Worm (Caenorhabditis elegans) whole organism, L4/young adult: Measurements from ENCODE around the gene F35E8.13.

Source experiments
- W03F9.2 ChIP-seq: fragments of 150-350 bp; optimal IDR thresholded peaks from 2 replicates; lab custom pipeline; 2014; ENCODE audit warnings: missing biosample characterization, missing genetic modification characterization
- him-1 ChIP-seq: sonication (generic microtip); optimal IDR thresholded peaks from 2 replicates; lab custom pipeline; 2016; ENCODE audit warnings: missing genotype, missing genetic modification reagents, missing genetic modification characterization, missing compliant biosample characterization

- TF ChIP-seq him-1 (tag; lab: Kevin White, UChicago) (no peak), W03F9.2 (tag; lab: Kevin White, UChicago) (no peak)
Observed at ce11 chrV:15954932-15955331, 31.9 kb downstream of the F35E8.13 start, which contains the start of gene srw-57.
